Worm (Caenorhabditis elegans): ENCODE data around the gene lem-4.

DNA sequence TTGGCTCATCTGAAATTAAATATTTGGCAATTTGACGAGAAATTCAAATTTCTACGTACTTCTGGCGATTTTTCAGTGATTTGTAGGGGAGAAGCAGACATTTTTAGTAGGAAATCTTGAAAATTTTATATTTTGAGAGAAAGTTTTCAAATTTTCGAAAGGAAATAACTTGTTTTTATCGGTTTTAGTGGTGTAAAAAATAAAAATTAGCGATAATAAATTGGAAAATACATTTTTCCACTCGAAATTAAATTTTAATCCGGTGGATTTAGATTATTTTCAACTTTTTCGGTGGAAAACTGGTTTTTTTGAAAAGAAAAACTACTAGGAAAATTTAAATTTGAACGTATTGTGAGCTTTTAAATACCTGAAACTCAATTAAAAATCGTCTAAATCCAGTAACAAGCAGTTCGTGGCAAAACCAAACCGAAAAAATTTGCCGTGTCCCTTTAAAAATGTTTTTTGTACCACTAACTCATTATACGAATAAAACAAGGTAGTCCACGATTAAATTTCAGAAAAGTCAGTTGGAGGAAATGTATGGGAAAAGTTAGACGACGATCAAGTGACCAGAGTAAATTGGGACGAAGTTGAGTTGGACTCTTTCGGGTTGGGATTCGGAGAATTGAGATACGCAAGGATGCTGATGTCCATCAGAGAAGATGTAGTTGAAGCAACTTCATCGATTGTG lies 22.6 kb downstream of the lem-4 start, which contains the start of the genes madf-1 and Y55F3BR.10:
- TF ChIP-seq mab-5 (tag; optimal IDR thresholded peaks at IDR 0.05), result no peak
- TF ChIP-seq snpc-4 (tag; optimal IDR thresholded peaks at IDR 0.05), result no peak
- TF ChIP-seq hlh-1 (tag; optimal IDR thresholded peaks at IDR 0.05), result no peak
- no peak for TF ChIP-seq lin-13 (tag; optimal IDR thresholded peaks at IDR 0.05)
- TF ChIP-seq unc-39 (tag; optimal IDR thresholded peaks at IDR 0.05), result no peak
- TF ChIP-seq unc-62 (GFP tag; optimal IDR thresholded peaks at IDR 0.05), result no peak

Measured in whole organism, mixed stage, embryonic.